Fruit fly (Drosophila melanogaster): ENCODE results near the gene ND-SGDH.

DNA sequence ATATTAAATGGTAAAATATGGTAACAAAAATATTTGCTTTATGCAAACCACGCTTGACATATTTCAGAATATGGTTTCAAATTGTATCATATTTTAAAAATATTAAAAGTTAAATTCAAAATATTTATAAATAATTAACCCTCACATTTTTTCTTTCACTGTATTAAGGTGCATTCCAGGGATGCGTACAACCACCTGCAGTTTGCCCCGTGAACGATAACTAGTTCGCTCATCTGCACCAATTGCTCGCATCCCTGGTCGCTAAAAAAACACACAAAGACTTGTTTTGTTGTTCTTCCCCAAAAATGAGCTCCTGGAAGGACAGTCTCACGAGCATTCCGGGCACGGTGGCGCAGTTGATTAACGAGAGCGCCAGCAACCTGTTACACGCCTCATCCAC lies 6.5 kb downstream of the ND-SGDH start, which contains the start of gene DEF8:
- TF ChIP-seq CG9705 (GFP tag; optimal IDR thresholded peaks at IDR 0.05) (peak; percentile 52), GATAd (GFP tag; optimal IDR thresholded peaks at IDR 0.05) (no peak)
